Worm (Caenorhabditis elegans) whole organism, L4 larva: ENCODE results near the gene C35A5.3.

ENCODE experiments used
- D1046.2 ChIP-seq: fragments of 200-800 bp; sonication (Bioruptor generic); IDR thresholded peaks from 2 replicates; pipeline ENCODE4 v1.3.6; 2022; ENCODE audit warnings: missing genetic modification characterization, missing compliant biosample characterization
- F44E2.7 ChIP-seq: fragments of 200-800 bp; sonication (Bioruptor generic); IDR thresholded peaks from 2 replicates; pipeline ENCODE4 v2.1.2; 2022; ENCODE audit warnings: missing genetic modification characterization, missing compliant biosample characterization
- T20F7.1 ChIP-seq: fragments of 200-800 bp; sonication (Bioruptor generic); optimal IDR thresholded peaks from 2 replicates; lab custom pipeline; 2018; ENCODE audit warnings: mild to moderate bottlenecking, missing genetic modification characterization, missing compliant biosample characterization
- Y105C5A.15 ChIP-seq: fragments of 200-800 bp; sonication (Bioruptor generic); IDR thresholded peaks from 2 replicates; pipeline ENCODE4 v1.3.6; 2022; ENCODE audit warnings: missing genetic modification characterization, missing compliant biosample characterization
- Y48G9A.11 ChIP-seq: fragments of 200-800 bp; sonication (Bioruptor generic); IDR thresholded peaks from 2 replicates; pipeline ENCODE4 v1.3.6; 2022; ENCODE audit warnings: missing genetic modification reagents, missing genetic modification characterization, missing compliant biosample characterization
- ZK546.5 ChIP-seq, 2 experiments: sonication (generic microtip); optimal IDR thresholded peaks; 2 replicates each; lab custom pipeline; 2017; ENCODE audit warnings: missing biosample characterization in 2 of 2, missing genetic modification characterization in 2 of 2
- ama-1 ChIP-seq: fragments of 150-350 bp; optimal IDR thresholded peaks from 2 replicates; lab custom pipeline; 2014; ENCODE audit warnings: inconsistent platforms, mixed read lengths
- arid-1 ChIP-seq: fragments of 200-800 bp; sonication (Bioruptor generic); conservative IDR thresholded peaks from 2 replicates; pipeline ENCODE4 v1.3.6; 2022; ENCODE audit warnings: missing genetic modification reagents, missing genetic modification characterization, missing compliant biosample characterization
- ceh-20 ChIP-seq: fragments of 200-800 bp; sonication (Bioruptor generic); IDR thresholded peaks from 2 replicates; pipeline ENCODE4 v1.3.6; 2022; ENCODE audit warnings: missing genetic modification reagents, missing genetic modification characterization, missing compliant biosample characterization
- ceh-28 ChIP-seq: fragments of 150-350 bp; optimal IDR thresholded peaks from 2 replicates; lab custom pipeline; 2014; ENCODE audit warnings: missing biosample characterization, missing genetic modification reagents, missing genetic modification characterization
- ceh-32 ChIP-seq: sonication (generic microtip); optimal IDR thresholded peaks from 2 replicates; lab custom pipeline; 2016; ENCODE audit warnings: mild to moderate bottlenecking, missing genetic modification characterization, missing compliant biosample characterization; ENCODE audit not compliant: poor library complexity
- cey-2 ChIP-seq: sonication (generic microtip); optimal IDR thresholded peaks from 3 replicates; lab custom pipeline; 2017; ENCODE audit warnings: missing genetic modification characterization, mild to moderate bottlenecking, missing compliant biosample characterization, antibody characterized with exemption, borderline replicate concordance; ENCODE audit not compliant: insufficient read depth
- daf-12 ChIP-seq: fragments of 150-350 bp; optimal IDR thresholded peaks from 2 replicates; lab custom pipeline; 2014; ENCODE audit warnings: missing biosample characterization, missing genetic modification reagents, missing genetic modification characterization
- daf-8 ChIP-seq: fragments of 200-800 bp; sonication (Bioruptor generic); IDR thresholded peaks from 2 replicates; pipeline ENCODE4 v1.3.6; 2022; ENCODE audit warnings: missing genetic modification characterization, missing compliant biosample characterization
- dmd-6 ChIP-seq: fragments of 200-800 bp; sonication (Bioruptor generic); IDR thresholded peaks from 2 replicates; pipeline ENCODE4 v1.3.6; 2022; ENCODE audit warnings: missing genetic modification reagents, missing genetic modification characterization, missing compliant biosample characterization
- dmd-9 ChIP-seq: fragments of 200-800 bp; sonication (Bioruptor generic); IDR thresholded peaks from 2 replicates; pipeline ENCODE4 v1.3.6; 2022; ENCODE audit warnings: missing genetic modification reagents, missing genetic modification characterization, missing compliant biosample characterization
- egl-43 ChIP-seq: fragments of 200-800 bp; sonication (Bioruptor generic); IDR thresholded peaks from 2 replicates; pipeline ENCODE4 v1.3.6; 2022; ENCODE audit warnings: missing genetic modification reagents, missing genetic modification characterization, missing compliant biosample characterization
- fkh-10 ChIP-seq: fragments of 150-350 bp; optimal IDR thresholded peaks from 2 replicates; lab custom pipeline; 2014; ENCODE audit warnings: missing biosample characterization, missing genetic modification reagents, missing genetic modification characterization
- hlh-30 ChIP-seq: sonication (generic microtip); optimal IDR thresholded peaks from 2 replicates; lab custom pipeline; 2017; ENCODE audit warnings: antibody characterized with exemption, mild to moderate bottlenecking, missing genetic modification characterization, missing compliant biosample characterization; ENCODE audit not compliant: insufficient read depth
- hmg-1.1 ChIP-seq: fragments of 200-800 bp; sonication (Bioruptor generic); IDR thresholded peaks from 2 replicates; pipeline ENCODE4 v1.3.6; 2022; ENCODE audit warnings: missing genetic modification reagents, missing genetic modification characterization, missing compliant biosample characterization
- jun-1 ChIP-seq: fragments of 150-350 bp; optimal IDR thresholded peaks from 2 replicates; lab custom pipeline; 2014; ENCODE audit warnings: missing biosample characterization, missing genetic modification reagents, missing genetic modification characterization
- lin-29 ChIP-seq: fragments of 200-800 bp; sonication (Bioruptor generic); IDR thresholded peaks from 2 replicates; pipeline ENCODE4 v1.3.6; 2022; ENCODE audit warnings: missing genetic modification reagents, missing genetic modification characterization, missing compliant biosample characterization
- lsy-2 ChIP-seq, 2 experiments: fragments of 150-350 bp in 1 of 2; sonication (generic microtip) in 1 of 2; optimal IDR thresholded peaks; 2 replicates each; lab custom pipeline; 2014 to 2017; ENCODE audit warnings: missing biosample characterization in 2 of 2, missing genetic modification characterization in 2 of 2
- madf-5 ChIP-seq, 2 experiments: fragments of 200-800 bp; sonication (Bioruptor generic); IDR thresholded peaks; 2 replicates each; pipeline ENCODE4 v1.3.6; 2022; ENCODE audit warnings: missing compliant biosample characterization in 2 of 2, missing genetic modification characterization in 2 of 2
- madf-9 ChIP-seq: fragments of 200-800 bp; sonication (Bioruptor generic); conservative IDR thresholded peaks from 2 replicates; pipeline ENCODE4 v1.3.6; 2022; ENCODE audit warnings: missing genetic modification reagents, missing genetic modification characterization, missing compliant biosample characterization
- mes-2 ChIP-seq: sonication (generic microtip); optimal IDR thresholded peaks from 2 replicates; lab custom pipeline; 2016; ENCODE audit warnings: missing genotype, mild to moderate bottlenecking, missing genetic modification characterization, missing compliant biosample characterization; ENCODE audit not compliant: poor library complexity, severe bottlenecking
- mxl-3 ChIP-seq: fragments of 200-800 bp; sonication (Bioruptor generic); optimal IDR thresholded peaks from 2 replicates; lab custom pipeline; 2018; ENCODE audit warnings: mild to moderate bottlenecking, missing genetic modification characterization, missing compliant biosample characterization
- nhr-102 ChIP-seq: sonication (generic microtip); optimal IDR thresholded peaks from 2 replicates; lab custom pipeline; 2016; ENCODE audit warnings: mild to moderate bottlenecking, missing genetic modification characterization, moderate library complexity, missing compliant biosample characterization
- nhr-11 ChIP-seq: fragments of 150-350 bp; optimal IDR thresholded peaks from 2 replicates; lab custom pipeline; 2014; ENCODE audit warnings: missing biosample characterization, missing genetic modification characterization
- nhr-237 ChIP-seq: sonication (generic microtip); optimal IDR thresholded peaks from 2 replicates; lab custom pipeline; 2017; ENCODE audit warnings: missing biosample characterization, missing genetic modification characterization
- nhr-28 ChIP-seq: fragments of 150-350 bp; optimal IDR thresholded peaks from 2 replicates; lab custom pipeline; 2014; ENCODE audit warnings: missing biosample characterization, missing genetic modification characterization
- nhr-42 ChIP-seq: fragments of 200-800 bp; sonication (Bioruptor generic); IDR thresholded peaks from 2 replicates; pipeline ENCODE4 v1.3.6; 2022; ENCODE audit warnings: missing genetic modification characterization, missing compliant biosample characterization
- nhr-6 ChIP-seq: fragments of 150-350 bp; optimal IDR thresholded peaks from 2 replicates; lab custom pipeline; 2014; ENCODE audit warnings: missing biosample characterization, missing genetic modification characterization
- php-3 ChIP-seq: fragments of 200-800 bp; sonication (Bioruptor generic); IDR thresholded peaks from 2 replicates; pipeline ENCODE4 v1.3.6; 2022; ENCODE audit warnings: missing genetic modification reagents, missing genetic modification characterization, missing compliant biosample characterization
- pqm-1 ChIP-seq: sonication (generic microtip); optimal IDR thresholded peaks from 2 replicates; lab custom pipeline; 2017; ENCODE audit warnings: missing biosample characterization, missing genetic modification characterization
- rbr-2 ChIP-seq: sonication (generic microtip); optimal IDR thresholded peaks from 2 replicates; lab custom pipeline; 2016; ENCODE audit warnings: missing genotype, missing genetic modification characterization, missing compliant biosample characterization
- snpc-4 ChIP-seq: fragments of 150-350 bp; optimal IDR thresholded peaks from 2 replicates; lab custom pipeline; 2014; ENCODE audit warnings: missing biosample characterization, missing genetic modification characterization
- spr-1 ChIP-seq: sonication (generic microtip); optimal IDR thresholded peaks from 2 replicates; lab custom pipeline; 2016; ENCODE audit warnings: mild to moderate bottlenecking, missing genetic modification characterization, missing compliant biosample characterization
- spr-3 ChIP-seq: fragments of 200-800 bp; sonication (Bioruptor generic); optimal IDR thresholded peaks from 2 replicates; lab custom pipeline; 2018; ENCODE audit warnings: mild to moderate bottlenecking, missing genetic modification characterization, missing compliant biosample characterization
- tra-1 ChIP-seq: fragments of 200-800 bp; sonication (Bioruptor generic); IDR thresholded peaks from 2 replicates; pipeline ENCODE4 v1.3.6; 2022; ENCODE audit warnings: missing genetic modification reagents, missing genetic modification characterization, missing compliant biosample characterization
- unc-130 ChIP-seq: sonication (generic microtip); optimal IDR thresholded peaks from 2 replicates; lab custom pipeline; 2016; ENCODE audit warnings: missing genetic modification reagents, missing genetic modification characterization, missing compliant biosample characterization
- unc-62 ChIP-seq, 3 experiments: fragments of 150-350 bp in 1 of 3; sonication (generic microtip); optimal IDR thresholded peaks in 2 of 3; peaks in 1 of 3; 1 replicate in 1 of 3; 2 replicates in 2 of 3; lab custom pipeline; 2014 to 2017; ENCODE audit warnings: missing biosample characterization in 3 of 3, missing genetic modification characterization in 3 of 3, missing genetic modification reagents in 3 of 3, missing genotype in 1 of 3
- vab-7 ChIP-seq: fragments of 200-800 bp; sonication (Bioruptor generic); IDR thresholded peaks from 2 replicates; pipeline ENCODE4 v1.3.6; 2022; ENCODE audit warnings: missing genetic modification reagents, missing genetic modification characterization, missing compliant biosample characterization
- zag-1 ChIP-seq: fragments of 150-350 bp; optimal IDR thresholded peaks from 2 replicates; lab custom pipeline; 2014; ENCODE audit warnings: missing biosample characterization, missing genetic modification characterization
- zfp-2 ChIP-seq: sonication (generic microtip); optimal IDR thresholded peaks from 2 replicates; lab custom pipeline; 2016; ENCODE audit warnings: mild to moderate bottlenecking, missing genetic modification characterization, missing compliant biosample characterization
- ztf-11 ChIP-seq: fragments of 150-350 bp; optimal IDR thresholded peaks from 2 replicates; lab custom pipeline; 2014; ENCODE audit warnings: missing biosample characterization, missing genetic modification characterization
- ztf-7 ChIP-seq: fragments of 150-350 bp; optimal IDR thresholded peaks from 2 replicates; lab custom pipeline; 2014; ENCODE audit warnings: missing biosample characterization, missing genetic modification characterization

Gene C35A5.3

DNA sequence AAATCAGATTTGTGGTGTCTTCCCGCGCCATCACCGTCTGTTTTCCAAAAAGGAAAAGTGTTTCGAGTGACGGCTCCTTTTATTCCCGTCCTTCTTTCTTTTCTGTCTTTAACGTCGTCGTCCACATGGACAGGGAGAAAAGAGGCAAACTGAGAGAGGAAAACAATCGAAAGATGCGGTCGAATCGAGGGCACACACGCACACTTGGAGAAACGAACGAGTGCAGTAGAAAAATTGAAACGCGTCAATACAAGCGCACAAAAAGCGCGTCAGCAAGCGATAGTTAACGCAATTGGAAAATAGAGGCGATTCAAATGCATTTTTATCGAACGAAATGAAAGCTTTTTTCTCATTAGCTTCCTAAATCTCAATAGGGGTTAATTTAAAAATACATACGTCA, 35.6 kb upstream of the C35A5.3 start (continued):
- TF ChIP-seq ceh-32 (tag; lab: Kevin White, UChicago) (no peak), mes-2 (tag; lab: Kevin White, UChicago) (peak; percentile 91), lsy-2 (tag; optimal IDR thresholded peaks at IDR 0.05; lab: Kevin White, UChicago) (peak; percentile 75 to 93), dmd-6 (GFP tag; lab: Robert Waterston, UW) (peak; percentile 84), php-3 (GFP tag; lab: Robert Waterston, UW) (peak; percentile 33; the same call in 1 of the 2 replicates), hmg-1.1 (GFP tag; lab: Robert Waterston, UW) (peak; percentile 89), arid-1 (GFP tag; lab: Robert Waterston, UW) (0 out of 2 replicates have a peak, but pooled peaks have one; percentile 10), T20F7.1 (GFP tag; lab: Kevin White, UChicago) (peak; percentile 81), nhr-28 (peak; percentile 90), Y48G9A.11 (GFP tag; lab: Robert Waterston, UW) (no peak), daf-12 (tag; lab: Kevin White, UChicago) (no peak), unc-62 (GFP tag; optimal IDR thresholded peaks at IDR 0.05 in 1 of 2; lab: Kevin White, UChicago) (peak in 1 of 2 experiments; percentile 99), unc-62 (tag; optimal IDR thresholded peaks at IDR 0.05; lab: Kevin White, UChicago) (no peak), ztf-7 (tag; lab: Kevin White, UChicago) (peak; percentile 85), F44E2.7 (GFP tag; lab: Robert Waterston, UW) (no peak), ZK546.5 (tag; optimal IDR thresholded peaks at IDR 0.05; lab: Kevin White, UChicago) (peak in 1 of 2 experiments; percentile 3), rbr-2 (tag; lab: Kevin White, UChicago) (peak; percentile 93), unc-130 (GFP tag; lab: Kevin White, UChicago) (peak; percentile 46), jun-1 (tag; lab: Kevin White, UChicago) (peak; percentile 17), nhr-11 (peak; percentile 94), hlh-30 (tag; lab: Kevin White, UChicago) (peak; percentile 87), cey-2 (tag; lab: Kevin White, UChicago) (no peak), mxl-3 (peak; percentile 94), ceh-20 (peak; percentile 76), ceh-28 (tag; lab: Kevin White, UChicago) (peak; percentile 44), nhr-6 (tag; lab: Kevin White, UChicago) (peak; percentile 55), nhr-102 (tag; lab: Kevin White, UChicago) (peak; percentile 81), madf-9 (GFP tag; lab: Robert Waterston, UW) (no peak; the same call in 1 of the 2 replicates), egl-43 (GFP tag; lab: Robert Waterston, UW) (peak; percentile 66; the same call in 1 of the 2 replicates), nhr-237 (tag; lab: Kevin White, UChicago) (no peak), dmd-9 (GFP tag; lab: Robert Waterston, UW) (0 out of 2 replicates have a peak, but pooled peaks have one; percentile 35), spr-3 (peak; percentile 62), pqm-1 (tag; lab: Kevin White, UChicago) (no peak), tra-1 (GFP tag; lab: Robert Waterston, UW) (peak; percentile 64; the same call in 1 of the 2 replicates), ztf-11 (tag; lab: Kevin White, UChicago) (no peak), daf-8 (GFP tag; lab: Robert Waterston, UW) (no peak), vab-7 (GFP tag; lab: Robert Waterston, UW) (peak; percentile 37; the same call in 1 of the 2 replicates), madf-5 (GFP tag; IDR thresholded peaks at IDR 0.05; lab: Robert Waterston, UW) (no peak), zag-1 (no peak), zfp-2 (tag; lab: Kevin White, UChicago) (peak; percentile 6), spr-1 (tag; lab: Kevin White, UChicago) (peak; percentile 59), snpc-4 (tag; lab: Kevin White, UChicago) (peak; percentile 38), Y105C5A.15 (no peak), lin-29 (GFP tag; lab: Robert Waterston, UW) (0 out of 2 replicates have a peak, but pooled peaks have one; percentile 55), ama-1 (lab: Kevin White, UChicago) (peak; percentile 83), nhr-42 (GFP tag; lab: Robert Waterston, UW) (peak; percentile 71; the same call in 1 of the 2 replicates), fkh-10 (peak; percentile 98), D1046.2 (GFP tag; lab: Robert Waterston, UW) (peak; percentile 31; the same call in 1 of the 2 replicates)
